Worm (Caenorhabditis elegans): ENCODE data around the gene copz-1.
A peak's percentile ranks its signal among the peaks of the same experiment; 100 is the strongest.

Gene copz-1

DNA sequence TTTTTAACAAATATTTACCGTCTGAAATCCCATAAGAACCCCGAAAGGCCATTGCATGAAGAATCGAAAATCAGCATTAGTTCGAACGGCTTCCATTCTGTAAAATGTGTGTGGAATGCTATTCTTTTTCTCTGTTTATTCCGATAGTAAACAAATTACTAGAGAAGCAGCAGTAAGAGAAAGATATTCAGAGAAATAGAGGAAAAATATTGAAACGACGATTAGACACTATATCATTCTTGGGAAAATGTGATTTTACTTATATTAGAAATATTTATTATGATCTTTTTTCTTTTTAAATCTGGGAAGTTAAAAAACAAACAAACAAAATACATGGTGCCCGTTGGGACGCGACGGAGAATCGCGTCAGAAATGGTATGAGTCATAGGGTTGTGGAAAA is 29.2 kb upstream of the copz-1 start, which contains the start of gene M106.8:
TSS of gene M106.8 (minus strand) at position 101 of the 400 bp plus-strand sequence.
- TF ChIP-seq mdl-1 (tag; optimal IDR thresholded peaks at IDR 0.05), result no peak
- TF ChIP-seq fkh-2 (tag; optimal IDR thresholded peaks at IDR 0.05), result no peak
- no peak for TF ChIP-seq pqm-1 (tag; optimal IDR thresholded peaks at IDR 0.05)
- no peak for TF ChIP-seq lin-15B (tag; optimal IDR thresholded peaks at IDR 0.05)
- TF ChIP-seq nhr-76 (tag; optimal IDR thresholded peaks at IDR 0.05), result no peak
- TF ChIP-seq nhr-67 (tag; optimal IDR thresholded peaks at IDR 0.05), result no peak
- no peak for TF ChIP-seq tbx-2 (tag; optimal IDR thresholded peaks at IDR 0.05)
- TF ChIP-seq mml-1 (tag; optimal IDR thresholded peaks at IDR 0.05), result no peak
- TF ChIP-seq egl-27 (tag; optimal IDR thresholded peaks at IDR 0.05), result no peak
- TF ChIP-seq lin-39 (tag; optimal IDR thresholded peaks at IDR 0.05), result no peak
- TF ChIP-seq unc-62 (GFP tag; optimal IDR thresholded peaks at IDR 0.05), result no peak
- TF ChIP-seq eor-1 (tag; optimal IDR thresholded peaks at IDR 0.05), result no peak
- TF ChIP-seq nhr-43 (tag; optimal IDR thresholded peaks at IDR 0.05; ENCODE audit: poor library complexity, severe bottlenecking), result no peak
- TF ChIP-seq lsy-12 (tag; optimal IDR thresholded peaks at IDR 0.05), result no peak

DNA sequence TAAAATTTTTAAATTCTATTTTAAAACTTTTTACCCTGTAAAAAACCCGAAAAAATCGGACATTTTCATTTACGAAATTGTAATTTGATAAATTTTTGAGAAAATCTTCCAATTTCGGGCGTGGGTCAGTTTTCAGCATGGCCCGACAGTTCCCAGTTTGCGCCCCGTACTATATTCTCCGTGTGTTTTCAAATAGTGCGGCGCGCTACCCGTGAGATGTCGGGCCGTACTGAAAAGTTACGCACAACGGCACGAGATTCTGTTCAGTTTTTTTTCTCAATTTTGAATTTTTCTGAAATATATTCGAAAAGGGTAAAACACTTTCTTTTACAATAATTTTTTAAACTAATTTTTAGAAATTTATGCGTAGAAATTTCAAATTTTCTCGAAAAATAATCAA is 25.6 kb upstream of the copz-1 start:
- TF ChIP-seq nhr-25 (tag; optimal IDR thresholded peaks at IDR 0.05), result no peak
- TF ChIP-seq zag-1 (tag; optimal IDR thresholded peaks at IDR 0.05), result no peak
- no peak for TF ChIP-seq lin-15B (tag; optimal IDR thresholded peaks at IDR 0.05)
- no peak for TF ChIP-seq nhr-67 (tag; optimal IDR thresholded peaks at IDR 0.05)
- TF ChIP-seq nhr-43 (tag; optimal IDR thresholded peaks at IDR 0.05; ENCODE audit: poor library complexity, severe bottlenecking), result no peak
- TF ChIP-seq ceh-28 (tag; optimal IDR thresholded peaks at IDR 0.05), result no peak
- no peak for TF ChIP-seq unc-39 (tag; optimal IDR thresholded peaks at IDR 0.05)
- TF ChIP-seq aly-2 (tag; optimal IDR thresholded peaks at IDR 0.05), result no peak
- TF ChIP-seq ztf-4 (tag; optimal IDR thresholded peaks at IDR 0.05), result no peak
- no peak for TF ChIP-seq ceh-9 (tag; optimal IDR thresholded peaks at IDR 0.05)
- no peak for TF ChIP-seq pha-4 (tag; optimal IDR thresholded peaks at IDR 0.05)
- TF ChIP-seq egl-5 (tag; optimal IDR thresholded peaks at IDR 0.05), result no peak
- no peak for TF ChIP-seq tbx-2 (tag; optimal IDR thresholded peaks at IDR 0.05)
- no peak for TF ChIP-seq nfya-1 (tag; optimal IDR thresholded peaks at IDR 0.05; ENCODE audit: insufficient read depth)
- no peak for TF ChIP-seq ZK546.5 (tag; optimal IDR thresholded peaks at IDR 0.05)
- TF ChIP-seq nhr-12 (tag; optimal IDR thresholded peaks at IDR 0.05), result no peak
- TF ChIP-seq nhr-11 (tag; optimal IDR thresholded peaks at IDR 0.05), result no peak

DNA sequence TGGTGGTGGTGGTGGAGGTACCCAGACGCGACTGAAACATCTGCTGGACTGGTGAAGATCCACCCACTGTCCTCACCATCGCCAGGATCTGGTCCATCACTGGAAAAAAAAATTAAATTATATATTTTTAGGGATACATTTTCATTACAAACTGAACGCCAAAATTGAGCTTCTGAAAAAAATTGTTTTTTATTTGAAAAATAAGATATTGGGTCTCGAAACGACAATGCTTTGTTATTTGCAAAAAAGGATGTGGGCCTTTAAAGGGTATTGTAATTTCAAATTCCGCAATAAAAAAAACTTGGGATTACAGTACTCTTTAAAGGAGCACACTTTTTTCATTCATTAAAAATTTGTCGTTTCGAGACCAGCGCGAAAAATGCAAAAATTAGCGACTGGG is 22.8 kb upstream of the copz-1 start, which contains the start of gene M106.2:
TSS of gene M106.2 (minus strand) at position 101 of the 400 bp plus-strand sequence.
- TF ChIP-seq sea-2 (GFP tag; optimal IDR thresholded peaks at IDR 0.05), result no peak
- no peak for TF ChIP-seq nhr-43 (tag; optimal IDR thresholded peaks at IDR 0.05; ENCODE audit: poor library complexity, severe bottlenecking)
- no peak for TF ChIP-seq ztf-4 (tag; optimal IDR thresholded peaks at IDR 0.05)
- TF ChIP-seq snpc-4 (tag; optimal IDR thresholded peaks at IDR 0.05), result no peak
- TF ChIP-seq nhr-237 (tag; optimal IDR thresholded peaks at IDR 0.05), result no peak
- no peak for TF ChIP-seq nhr-28 (tag; optimal IDR thresholded peaks at IDR 0.05)
- TF ChIP-seq elt-2 (tag; optimal IDR thresholded peaks at IDR 0.05), result no peak
- TF ChIP-seq mml-1 (tag; optimal IDR thresholded peaks at IDR 0.05), result no peak
- no peak for TF ChIP-seq nhr-23 (tag; optimal IDR thresholded peaks at IDR 0.05)
- no peak for TF ChIP-seq ceh-82 (tag; optimal IDR thresholded peaks at IDR 0.05)
- no peak for TF ChIP-seq nhr-77 (tag; optimal IDR thresholded peaks at IDR 0.05)
- TF ChIP-seq pqm-1 (tag; optimal IDR thresholded peaks at IDR 0.05), result no peak
- TF ChIP-seq ztf-11 (tag; optimal IDR thresholded peaks at IDR 0.05), result no peak
- no peak for TF ChIP-seq elt-1 (tag; optimal IDR thresholded peaks at IDR 0.05)
- no peak for TF ChIP-seq ceh-16 (tag; optimal IDR thresholded peaks at IDR 0.05)
- no peak for TF ChIP-seq nhr-67 (tag; optimal IDR thresholded peaks at IDR 0.05)
- no peak for TF ChIP-seq eor-1 (tag; optimal IDR thresholded peaks at IDR 0.05)
- no peak for TF ChIP-seq egl-27 (tag; optimal IDR thresholded peaks at IDR 0.05)
- no peak for TF ChIP-seq nhr-11 (tag; optimal IDR thresholded peaks at IDR 0.05)

DNA sequence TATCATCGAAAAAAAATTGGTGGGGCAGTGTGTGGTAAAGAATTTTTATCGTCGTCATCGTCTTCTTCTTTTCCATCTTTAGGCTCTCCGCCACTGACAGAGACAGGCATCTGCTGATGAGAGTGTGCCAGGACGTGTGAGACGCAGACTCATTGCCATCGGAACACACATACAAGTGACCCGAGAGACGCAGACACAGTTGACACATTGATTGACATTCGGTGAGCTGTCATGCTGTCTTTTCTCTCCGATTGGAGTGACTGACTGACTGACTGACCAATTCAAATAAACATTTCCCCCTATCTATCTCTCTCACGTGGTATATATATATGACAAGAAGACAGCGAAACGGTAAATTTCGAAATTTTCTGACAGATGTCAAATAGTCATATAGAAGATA is 21.6 kb upstream of the copz-1 start:
- TF ChIP-seq zag-1 (tag; optimal IDR thresholded peaks at IDR 0.05) (no peak), egl-27 (tag; optimal IDR thresholded peaks at IDR 0.05) (peak; percentile 53), ZK546.5 (tag; optimal IDR thresholded peaks at IDR 0.05) (no peak), nhr-28 (tag; optimal IDR thresholded peaks at IDR 0.05) (no peak), lin-39 (tag; optimal IDR thresholded peaks at IDR 0.05) (peak; percentile 76), lin-15B (tag; optimal IDR thresholded peaks at IDR 0.05) (peak; percentile 24), R02D3.7 (tag; optimal IDR thresholded peaks at IDR 0.05) (peak; percentile 20), ceh-28 (tag; optimal IDR thresholded peaks at IDR 0.05) (peak; percentile 62), mdl-1 (tag; optimal IDR thresholded peaks at IDR 0.05) (peak; percentile 42), unc-62 (GFP tag; optimal IDR thresholded peaks at IDR 0.05) (peak; percentile 98), tbx-2 (tag; optimal IDR thresholded peaks at IDR 0.05) (peak; percentile 10), pha-4 (tag; optimal IDR thresholded peaks at IDR 0.05) (peak; percentile 86), ama-1 (optimal IDR thresholded peaks at IDR 0.05) (no peak), ztf-11 (tag; optimal IDR thresholded peaks at IDR 0.05) (no peak), ceh-9 (tag; optimal IDR thresholded peaks at IDR 0.05) (no peak), ztf-4 (tag; optimal IDR thresholded peaks at IDR 0.05) (peak; percentile 24), nhr-237 (tag; optimal IDR thresholded peaks at IDR 0.05) (no peak), fos-1 (tag; optimal IDR thresholded peaks at IDR 0.05) (no peak), nhr-25 (tag; optimal IDR thresholded peaks at IDR 0.05) (peak; percentile 92), nhr-77 (tag; optimal IDR thresholded peaks at IDR 0.05) (no peak), nfya-1 (tag; optimal IDR thresholded peaks at IDR 0.05; ENCODE audit: insufficient read depth) (peak; percentile 80), egl-5 (tag; optimal IDR thresholded peaks at IDR 0.05) (peak; percentile 77), unc-39 (tag; optimal IDR thresholded peaks at IDR 0.05) (no peak), hmg-11 (tag; optimal IDR thresholded peaks at IDR 0.05) (peak; percentile 64), mml-1 (tag; optimal IDR thresholded peaks at IDR 0.05) (no peak), sea-2 (GFP tag; optimal IDR thresholded peaks at IDR 0.05) (no peak), ceh-16 (tag; optimal IDR thresholded peaks at IDR 0.05) (no peak), nhr-12 (tag; optimal IDR thresholded peaks at IDR 0.05) (no peak), skn-1 (tag; optimal IDR thresholded peaks at IDR 0.05) (peak; percentile 51), pqm-1 (tag; optimal IDR thresholded peaks at IDR 0.05) (peak; percentile 60), nhr-76 (tag; optimal IDR thresholded peaks at IDR 0.05) (no peak), nhr-43 (tag; optimal IDR thresholded peaks at IDR 0.05; ENCODE audit: poor library complexity, severe bottlenecking) (peak; percentile 74)
